Worm (Caenorhabditis elegans) whole organism, midembryonic: ENCODE results near the gene ptp-3.
A peak's percentile ranks its signal among the peaks of the same experiment; 100 is the strongest.

Source experiments
- T22C8.4 ChIP-seq: fragments of 200-800 bp; sonication (Bioruptor generic); IDR thresholded peaks from 2 replicates; pipeline ENCODE4 v1.3.6; 2022; ENCODE audit warnings: missing genetic modification characterization, missing compliant biosample characterization
- cog-1 ChIP-seq: sonication (generic microtip); optimal IDR thresholded peaks from 2 replicates; lab custom pipeline; 2016; ENCODE audit warnings: missing genetic modification characterization, missing compliant biosample characterization
- flt-1 ChIP-seq: fragments of 200-800 bp; sonication (Bioruptor generic); IDR thresholded peaks from 2 replicates; pipeline ENCODE4 v1.3.6; 2022; ENCODE audit warnings: missing genetic modification characterization, missing compliant biosample characterization
- klf-2 ChIP-seq: fragments of 200-800 bp; sonication (Bioruptor generic); conservative IDR thresholded peaks from 2 replicates; pipeline ENCODE4 v1.3.6; 2022; ENCODE audit warnings: missing genetic modification reagents, missing genetic modification characterization, missing compliant biosample characterization
- med-1 ChIP-seq: sonication (generic microtip); optimal IDR thresholded peaks from 2 replicates; lab custom pipeline; 2017; ENCODE audit warnings: missing genetic modification characterization, mild to moderate bottlenecking, missing compliant biosample characterization, antibody characterized with exemption, missing genetic modification reagents; ENCODE audit not compliant: insufficient read depth
- ref-1 ChIP-seq: fragments of 200-800 bp; sonication (Bioruptor generic); conservative IDR thresholded peaks from 2 replicates; pipeline ENCODE4 v1.3.6; 2022; ENCODE audit warnings: missing genetic modification reagents, missing genetic modification characterization, missing compliant biosample characterization
- tab-1 ChIP-seq: fragments of 200-800 bp; sonication (Bioruptor generic); IDR thresholded peaks from 2 replicates; pipeline ENCODE4 v1.3.6; 2022; ENCODE audit warnings: missing genetic modification characterization, missing compliant biosample characterization
- ztf-23 ChIP-seq: fragments of 200-800 bp; sonication (Bioruptor generic); IDR thresholded peaks from 2 replicates; pipeline ENCODE4 v1.3.6; 2022; ENCODE audit warnings: missing genetic modification reagents, missing genetic modification characterization, missing compliant biosample characterization
- ztf-29 ChIP-seq: fragments of 200-800 bp; sonication (Bioruptor generic); IDR thresholded peaks from 2 replicates; pipeline ENCODE4 v1.3.6; 2022; ENCODE audit warnings: missing genetic modification reagents, missing genetic modification characterization, missing compliant biosample characterization

Gene ptp-3

ce11 chrII:10959138-10959537, 16.2 kb upstream of the ptp-3 start:
- TF ChIP-seq klf-2 (GFP tag; lab: Robert Waterston, UW) (no peak), ztf-23 (GFP tag; lab: Robert Waterston, UW) (no peak), flt-1 (GFP tag; lab: Robert Waterston, UW) (no peak), ref-1 (GFP tag; lab: Robert Waterston, UW) (no peak), ztf-29 (no peak), cog-1 (no peak), T22C8.4 (GFP tag; lab: Robert Waterston, UW) (no peak), tab-1 (GFP tag; lab: Robert Waterston, UW) (no peak), med-1 (GFP tag; lab: Kevin White, UChicago) (no peak)

ce11 chrII:10959676-10960075, 15.7 kb upstream of the ptp-3 start:
- TF ChIP-seq flt-1 (GFP tag; lab: Robert Waterston, UW): no peak
- TF ChIP-seq cog-1: no peak

- TF ChIP-seq T22C8.4 (GFP tag; lab: Robert Waterston, UW) (no peak), ztf-23 (GFP tag; lab: Robert Waterston, UW) (no peak), klf-2 (GFP tag; lab: Robert Waterston, UW) (no peak), flt-1 (GFP tag; lab: Robert Waterston, UW) (no peak), ref-1 (GFP tag; lab: Robert Waterston, UW) (no peak), cog-1 (no peak), med-1 (GFP tag; lab: Kevin White, UChicago) (no peak), tab-1 (GFP tag; lab: Robert Waterston, UW) (no peak), ztf-29 (no peak)
Measured at ce11 chrII:10964748-10965147, 10.6 kb upstream of the ptp-3 start.

ce11 chrII:10970625-10971024, 4.7 kb upstream of the ptp-3 start:
- TF ChIP-seq ref-1 (GFP tag; lab: Robert Waterston, UW): no peak
- TF ChIP-seq ztf-29: no peak
- TF ChIP-seq ztf-23 (GFP tag; lab: Robert Waterston, UW): no peak
- no peak for TF ChIP-seq flt-1 (GFP tag; lab: Robert Waterston, UW)
- no peak for TF ChIP-seq cog-1
- TF ChIP-seq T22C8.4 (GFP tag; lab: Robert Waterston, UW): no peak
- TF ChIP-seq tab-1 (GFP tag; lab: Robert Waterston, UW): no peak
- no peak for TF ChIP-seq med-1 (GFP tag; lab: Kevin White, UChicago)
- no peak for TF ChIP-seq klf-2 (GFP tag; lab: Robert Waterston, UW)

- no peak for TF ChIP-seq flt-1 (GFP tag; lab: Robert Waterston, UW)
- no peak for TF ChIP-seq cog-1
- no peak for TF ChIP-seq tab-1 (GFP tag; lab: Robert Waterston, UW)
- no peak for TF ChIP-seq med-1 (GFP tag; lab: Kevin White, UChicago)
- TF ChIP-seq ztf-29: no peak
- TF ChIP-seq ztf-23 (GFP tag; lab: Robert Waterston, UW): no peak
- no peak for TF ChIP-seq T22C8.4 (GFP tag; lab: Robert Waterston, UW)
- no peak for TF ChIP-seq klf-2 (GFP tag; lab: Robert Waterston, UW)
- no peak for TF ChIP-seq ref-1 (GFP tag; lab: Robert Waterston, UW)
Measured at ce11 chrII:10971677-10972076, 3.7 kb upstream of the ptp-3 start.

ce11 chrII:10982017-10982416, 6.7 kb downstream of the ptp-3 start:
- no peak for TF ChIP-seq cog-1
- no peak for TF ChIP-seq tab-1 (GFP tag; lab: Robert Waterston, UW)
- TF ChIP-seq ztf-29: no peak
- TF ChIP-seq med-1 (GFP tag; lab: Kevin White, UChicago): no peak
- TF ChIP-seq klf-2 (GFP tag; lab: Robert Waterston, UW): no peak
- no peak for TF ChIP-seq flt-1 (GFP tag; lab: Robert Waterston, UW)
- TF ChIP-seq ref-1 (GFP tag; lab: Robert Waterston, UW): no peak
- no peak for TF ChIP-seq ztf-23 (GFP tag; lab: Robert Waterston, UW)
- TF ChIP-seq T22C8.4 (GFP tag; lab: Robert Waterston, UW): no peak

- TF ChIP-seq tab-1 (GFP tag; lab: Robert Waterston, UW) (no peak), cog-1 (no peak), T22C8.4 (GFP tag; lab: Robert Waterston, UW) (no peak), ztf-29 (no peak), klf-2 (GFP tag; lab: Robert Waterston, UW) (no peak), med-1 (GFP tag; lab: Kevin White, UChicago) (no peak), ref-1 (GFP tag; lab: Robert Waterston, UW) (no peak), flt-1 (GFP tag; lab: Robert Waterston, UW) (no peak), ztf-23 (GFP tag; lab: Robert Waterston, UW) (no peak)
Measured at ce11 chrII:10986461-10987090, 11.2 kb downstream of the ptp-3 start.

- TF ChIP-seq klf-2 (GFP tag; lab: Robert Waterston, UW): no peak
- TF ChIP-seq med-1 (GFP tag; lab: Kevin White, UChicago): no peak
- TF ChIP-seq tab-1 (GFP tag; lab: Robert Waterston, UW): no peak
- no peak for TF ChIP-seq T22C8.4 (GFP tag; lab: Robert Waterston, UW)
- TF ChIP-seq ztf-29: no peak
- TF ChIP-seq flt-1 (GFP tag; lab: Robert Waterston, UW): no peak
- no peak for TF ChIP-seq ref-1 (GFP tag; lab: Robert Waterston, UW)
- TF ChIP-seq cog-1: no peak
- no peak for TF ChIP-seq ztf-23 (GFP tag; lab: Robert Waterston, UW)
Measured at ce11 chrII:10988575-10988974, 13.2 kb downstream of the ptp-3 start.

ce11 chrII:10989180-10989579, 13.8 kb downstream of the ptp-3 start:
- TF ChIP-seq flt-1 (GFP tag; lab: Robert Waterston, UW) (0 out of 2 replicates have a peak, but pooled peaks have one; percentile 54), med-1 (GFP tag; lab: Kevin White, UChicago) (no peak), T22C8.4 (GFP tag; lab: Robert Waterston, UW) (peak; percentile 70), ztf-23 (GFP tag; lab: Robert Waterston, UW) (0 out of 2 replicates have a peak, but pooled peaks have one; percentile 25), klf-2 (GFP tag; lab: Robert Waterston, UW) (peak; percentile 37; the same call in 1 of the 2 replicates), ref-1 (GFP tag; lab: Robert Waterston, UW) (no peak), ztf-29 (no peak)
